Fruit fly (Drosophila melanogaster) whole organism, adult: ENCODE data around the gene IPIP.

ENCODE experiments used
- CG11617 ChIP-seq: fragments of 200-800 bp; sonication (Bioruptor generic); optimal IDR thresholded peaks from 2 replicates; lab custom pipeline; 2017; ENCODE audit warnings: mild to moderate bottlenecking, missing biosample characterization, missing genetic modification reagents, missing genetic modification characterization
- CG12768 ChIP-seq: fragments of 200-800 bp; sonication (Bioruptor generic); optimal IDR thresholded peaks from 2 replicates; lab custom pipeline; 2017; ENCODE audit warnings: missing biosample characterization, missing genetic modification characterization, mild to moderate bottlenecking, moderate library complexity, missing genetic modification reagents
- CG14711 ChIP-seq: fragments of 200-800 bp; sonication (Bioruptor generic); optimal IDR thresholded peaks from 2 replicates; lab custom pipeline; 2018; ENCODE audit warnings: missing biosample characterization, mild to moderate bottlenecking, missing genetic modification characterization, moderate library complexity
- CG1620 ChIP-seq: fragments of 200-800 bp; sonication (Bioruptor generic); optimal IDR thresholded peaks from 2 replicates; lab custom pipeline; 2016; ENCODE audit warnings: missing biosample characterization, missing genetic modification characterization
- CG33017 ChIP-seq: fragments of 200-800 bp; sonication (Bioruptor generic); optimal IDR thresholded peaks from 2 replicates; lab custom pipeline; 2018; ENCODE audit warnings: missing biosample characterization, mild to moderate bottlenecking, missing genetic modification characterization, moderate library complexity
- CG5204 ChIP-seq: fragments of 200-800 bp; sonication (Bioruptor generic); optimal IDR thresholded peaks from 2 replicates; lab custom pipeline; 2016; ENCODE audit warnings: missing biosample characterization, missing genetic modification characterization
- CG7045 ChIP-seq: fragments of 200-800 bp; sonication (Bioruptor generic); optimal IDR thresholded peaks from 2 replicates; lab custom pipeline; 2017; ENCODE audit warnings: missing biosample characterization, mild to moderate bottlenecking, missing genetic modification characterization
- CG7101 ChIP-seq: fragments of 200-800 bp; sonication (Bioruptor generic); optimal IDR thresholded peaks from 2 replicates; lab custom pipeline; 2018; ENCODE audit warnings: missing biosample characterization, mild to moderate bottlenecking, missing genetic modification characterization, moderate library complexity
- Clk ChIP-seq: fragments of 200-800 bp; sonication (Bioruptor generic); optimal IDR thresholded peaks from 2 replicates; lab custom pipeline; 2017; ENCODE audit warnings: missing biosample characterization, missing genetic modification characterization
- Crg-1 ChIP-seq: fragments of 200-800 bp; sonication (Bioruptor generic); optimal IDR thresholded peaks from 2 replicates; lab custom pipeline; 2016; ENCODE audit warnings: missing biosample characterization, missing genetic modification characterization
- Hr96 ChIP-seq: fragments of 200-800 bp; sonication (Bioruptor generic); optimal IDR thresholded peaks from 2 replicates; lab custom pipeline; 2016; ENCODE audit warnings: missing biosample characterization, missing genetic modification characterization
- Mnt ChIP-seq: fragments of 200-800 bp; sonication (Bioruptor generic); optimal IDR thresholded peaks from 2 replicates; lab custom pipeline; 2016; ENCODE audit warnings: missing biosample characterization, mild to moderate bottlenecking, missing genetic modification characterization
- bab1 ChIP-seq: fragments of 200-800 bp; sonication (Bioruptor generic); optimal IDR thresholded peaks from 3 replicates; lab custom pipeline; 2019; ENCODE audit warnings: missing biosample characterization, mild to moderate bottlenecking, missing genetic modification characterization, moderate library complexity
- cic ChIP-seq: fragments of 200-800 bp; sonication (Bioruptor generic); optimal IDR thresholded peaks from 2 replicates; lab custom pipeline; 2017; ENCODE audit warnings: missing biosample characterization, mild to moderate bottlenecking, missing genetic modification characterization, moderate library complexity
- cnc ChIP-seq, 2 experiments: fragments of >200 bp; optimal IDR thresholded peaks; 2 replicates each; lab custom pipeline; 2017
- kay ChIP-seq: fragments of 200-800 bp; sonication (Bioruptor generic); peaks from one replicate; lab custom pipeline; 2016; ENCODE audit warnings: missing biosample characterization, missing genetic modification characterization, borderline replicate concordance
- ovo ChIP-seq: fragments of 200-800 bp; sonication (Bioruptor generic); optimal IDR thresholded peaks from 2 replicates; lab custom pipeline; 2016; ENCODE audit warnings: missing biosample characterization, missing genetic modification characterization
- pad ChIP-seq: fragments of 200-800 bp; sonication (Bioruptor generic); optimal IDR thresholded peaks from 3 replicates; lab custom pipeline; 2017; ENCODE audit warnings: missing biosample characterization, missing genetic modification characterization, mild to moderate bottlenecking, moderate library complexity, missing genetic modification reagents
- tj ChIP-seq: fragments of 200-800 bp; sonication (Bioruptor generic); optimal IDR thresholded peaks from 3 replicates; lab custom pipeline; 2017; ENCODE audit warnings: missing biosample characterization, mild to moderate bottlenecking, missing genetic modification characterization, moderate library complexity
- toe ChIP-seq: fragments of 200-800 bp; sonication (Bioruptor generic); optimal IDR thresholded peaks from 2 replicates; lab custom pipeline; 2016; ENCODE audit warnings: missing biosample characterization, missing genetic modification characterization

Gene IPIP

dm6 chr2L:6053874-6054469, 6.2 kb downstream of the IPIP start, which contains the start of gene CG13995:
TSS of gene CG13995 (plus strand) at chr2L:6054302.
- TF ChIP-seq CG14711 (tag; lab: Kevin White, UChicago) (no peak), Mnt (GFP tag; lab: Kevin White, UChicago) (no peak), CG33017 (tag; lab: Kevin White, UChicago) (no peak), Crg-1 (GFP tag; lab: Kevin White, UChicago) (no peak), bab1 (GFP tag; lab: Kevin White, UChicago) (no peak), ovo (no peak), kay (GFP tag; lab: Kevin White, UChicago) (no peak), cic (no peak), CG11617 (GFP tag; lab: Kevin White, UChicago) (no peak), toe (GFP tag; lab: Kevin White, UChicago) (no peak), tj (GFP tag; lab: Kevin White, UChicago) (no peak), CG12768 (GFP tag; lab: Kevin White, UChicago) (no peak), pad (no peak), CG1620 (GFP tag; lab: Kevin White, UChicago) (no peak)

- TF ChIP-seq toe (GFP tag; lab: Kevin White, UChicago) (no peak), tj (GFP tag; lab: Kevin White, UChicago) (no peak), pad (no peak), cic (no peak), bab1 (GFP tag; lab: Kevin White, UChicago) (no peak)
These were observed 12.4 kb downstream of the IPIP start, which contains the start of gene CG34180 for dm6 chr2L:6060210-6060609. TSS of gene CG34180 (plus strand) at chr2L:6060510.

- peak; percentile 78 for TF ChIP-seq CG14711 (tag; lab: Kevin White, UChicago)
- peak; percentile 61 for TF ChIP-seq tj (GFP tag; lab: Kevin White, UChicago)
- peak; percentile 81 for TF ChIP-seq CG33017 (tag; lab: Kevin White, UChicago)
- peak; percentile 86 for TF ChIP-seq bab1 (GFP tag; lab: Kevin White, UChicago)
- peak; percentile 79 for TF ChIP-seq CG7101 (tag; lab: Kevin White, UChicago)
- TF ChIP-seq CG5204 (GFP tag; lab: Kevin White, UChicago), result no peak
- peak; percentile 85 for TF ChIP-seq CG1620 (GFP tag; lab: Kevin White, UChicago)
- TF ChIP-seq Mnt (GFP tag; lab: Kevin White, UChicago), result peak; percentile 77
- no peak for TF ChIP-seq kay (GFP tag; lab: Kevin White, UChicago)
- TF ChIP-seq Clk (GFP tag; lab: Kevin White, UChicago), result peak; percentile 81
- TF ChIP-seq cic, result peak; percentile 80
- peak; percentile 83 for TF ChIP-seq CG7045 (GFP tag; lab: Kevin White, UChicago)
- TF ChIP-seq ovo, result peak; percentile 74
- peak; percentile 76 for TF ChIP-seq CG12768 (GFP tag; lab: Kevin White, UChicago)
- peak; percentile 94 for TF ChIP-seq toe (GFP tag; lab: Kevin White, UChicago)
- peak; percentile 87 for TF ChIP-seq Hr96 (GFP tag; lab: Kevin White, UChicago)
- peak; percentile 67 for TF ChIP-seq pad
- peak; percentile 61 for TF ChIP-seq Crg-1 (GFP tag; lab: Kevin White, UChicago)
- no peak for TF ChIP-seq cnc (optimal IDR thresholded peaks at IDR 0.05; lab: Kevin White, UChicago)
- TF ChIP-seq CG11617 (GFP tag; lab: Kevin White, UChicago), result peak; percentile 83
These were observed 14.7 kb downstream of the IPIP start, which contains the start of the genes ND-51 and CG13994 for dm6 chr2L:6062382-6063082. TSS of gene ND-51 (minus strand) at chr2L:6062757. TSS of gene CG13994 (plus strand) at chr2L:6062989.

dm6 chr2L:6065823-6066222, 18.0 kb downstream of the IPIP start, which contains the start of the genes Fbw5 and CG9147:
TSS of gene Fbw5 (minus strand) at chr2L:6065953.
TSS of gene CG9147 (plus strand) at chr2L:6065997.
- peak; percentile 93 for TF ChIP-seq CG11617 (GFP tag; lab: Kevin White, UChicago)
- TF ChIP-seq kay (GFP tag; lab: Kevin White, UChicago), result no peak
- TF ChIP-seq toe (GFP tag; lab: Kevin White, UChicago), result peak; percentile 54
- peak; percentile 97 for TF ChIP-seq CG12768 (GFP tag; lab: Kevin White, UChicago)
- peak; percentile 99 for TF ChIP-seq bab1 (GFP tag; lab: Kevin White, UChicago)
- peak; percentile 89 for TF ChIP-seq CG7045 (GFP tag; lab: Kevin White, UChicago)
- no peak for TF ChIP-seq cnc (optimal IDR thresholded peaks at IDR 0.05; lab: Kevin White, UChicago)
- TF ChIP-seq CG33017 (tag; lab: Kevin White, UChicago), result peak; percentile 99
- TF ChIP-seq Crg-1 (GFP tag; lab: Kevin White, UChicago), result peak; percentile 95
- TF ChIP-seq Clk (GFP tag; lab: Kevin White, UChicago), result peak; percentile 67
- peak; percentile 98 for TF ChIP-seq CG14711 (tag; lab: Kevin White, UChicago)
- peak; percentile 88 for TF ChIP-seq pad
- TF ChIP-seq ovo, result no peak
- peak; percentile 88 for TF ChIP-seq tj (GFP tag; lab: Kevin White, UChicago)
- TF ChIP-seq CG1620 (GFP tag; lab: Kevin White, UChicago), result peak; percentile 71
- TF ChIP-seq cic, result peak; percentile 85
- TF ChIP-seq CG7101 (tag; lab: Kevin White, UChicago), result peak; percentile 99
- peak; percentile 87 for TF ChIP-seq Hr96 (GFP tag; lab: Kevin White, UChicago)
- no peak for TF ChIP-seq CG5204 (GFP tag; lab: Kevin White, UChicago)
- TF ChIP-seq Mnt (GFP tag; lab: Kevin White, UChicago), result peak; percentile 78
